Worm (Caenorhabditis elegans): ENCODE data around the gene pals-27.

The pals-27 gene

ce11 chrIII:4414041-4414440, 32.6 kb downstream of the pals-27 start (continued):
- peak; percentile 15 for TF ChIP-seq F10B5.3 (tag; optimal IDR thresholded peaks at IDR 0.05)
- peak; percentile 79; the same call in 1 of the 2 replicates for TF ChIP-seq Y105C5A.15 (GFP tag; IDR thresholded peaks at IDR 0.05)
- TF ChIP-seq daf-8 (GFP tag; IDR thresholded peaks at IDR 0.05): 0 out of 2 replicates have a peak, but pooled peaks have one; percentile 16
- peak in 1 of 2 experiments; percentile 38 for TF ChIP-seq hif-1 (tag; optimal IDR thresholded peaks at IDR 0.05)
- TF ChIP-seq dve-1 (tag; optimal IDR thresholded peaks at IDR 0.05; ENCODE audit: insufficient read depth): peak; percentile 46
- TF ChIP-seq vab-7 (GFP tag; IDR thresholded peaks at IDR 0.05): peak; percentile 68

- TF ChIP-seq F49E8.2 (tag; optimal IDR thresholded peaks at IDR 0.05; ENCODE audit: borderline replicate concordance): no peak
- TF ChIP-seq ZK546.5 (tag; optimal IDR thresholded peaks at IDR 0.05): no peak
- no peak for TF ChIP-seq mes-2 (tag; optimal IDR thresholded peaks at IDR 0.05; ENCODE audit: poor library complexity, severe bottlenecking)
- TF ChIP-seq dmd-9 (GFP tag; IDR thresholded peaks at IDR 0.05): no peak
- TF ChIP-seq skn-1 (tag; optimal IDR thresholded peaks at IDR 0.05): no peak
Measured at ce11 chrIII:4415135-4415534, 33.7 kb downstream of the pals-27 start, which contains the start of gene R07E5.11. TSS of gene R07E5.11 (minus strand) at chrIII:4415235.

- TF ChIP-seq dmd-6 (GFP tag; IDR thresholded peaks at IDR 0.05): no peak
- no peak for TF ChIP-seq nhr-48 (tag; optimal IDR thresholded peaks at IDR 0.05)
- no peak for TF ChIP-seq snpc-4 (tag; optimal IDR thresholded peaks at IDR 0.05)
- TF ChIP-seq snpc-1.2 (GFP tag; IDR thresholded peaks at IDR 0.05): no peak
Measured at ce11 chrIII:4417956-4418355, 36.5 kb downstream of the pals-27 start, which contains the start of the genes R07E5.19 and pdcd-2. TSS of gene R07E5.19 (minus strand) at chrIII:4418056. TSS of gene pdcd-2 (minus strand) at chrIII:4418057.

ce11 chrIII:4419117-4419978, 37.9 kb downstream of the pals-27 start, which contains the start of the genes R07E5.7 and cku-80:
TSS of gene R07E5.7 (minus strand) at chrIII:4419167.
TSS of gene cku-80 (plus strand) at chrIII:4419848.
- TF ChIP-seq F37D6.2 (tag; optimal IDR thresholded peaks at IDR 0.05): no peak
- peak; percentile 76 for TF ChIP-seq mes-2 (tag; optimal IDR thresholded peaks at IDR 0.05; ENCODE audit: poor library complexity, severe bottlenecking)
- no peak for TF ChIP-seq set-16 (GFP tag; IDR thresholded peaks at IDR 0.05)
- peak; percentile 64 for TF ChIP-seq dve-1 (tag; optimal IDR thresholded peaks at IDR 0.05; ENCODE audit: insufficient read depth)
- TF ChIP-seq skn-1 (tag; optimal IDR thresholded peaks at IDR 0.05): no peak
- TF ChIP-seq zfp-2 (tag; optimal IDR thresholded peaks at IDR 0.05): no peak
- no peak for TF ChIP-seq nhr-25 (tag; optimal IDR thresholded peaks at IDR 0.05; ENCODE audit: borderline replicate concordance, insufficient read depth)
- TF ChIP-seq daf-19 (GFP tag; conservative IDR thresholded peaks at IDR 0.05): 0 out of 2 replicates have a peak, but pooled peaks have one; percentile 35
- peak; percentile 40; the same call in 1 of the 2 replicates for TF ChIP-seq dmd-6 (GFP tag; IDR thresholded peaks at IDR 0.05)
- TF ChIP-seq tag-97 (GFP tag; IDR thresholded peaks at IDR 0.05): no peak
- no peak for TF ChIP-seq Y75B8A.6 (GFP tag; IDR thresholded peaks at IDR 0.05)
- no peak for TF ChIP-seq saeg-2 (GFP tag; IDR thresholded peaks at IDR 0.05)
- TF ChIP-seq mdl-1 (tag; optimal IDR thresholded peaks at IDR 0.05): peak in 1 of 2 experiments; percentile 15
- no peak for TF ChIP-seq fkh-10 (GFP tag; optimal IDR thresholded peaks at IDR 0.05)
- TF ChIP-seq ceh-44 (GFP tag; IDR thresholded peaks at IDR 0.05): no peak
- no peak for TF ChIP-seq F49E8.2 (tag; optimal IDR thresholded peaks at IDR 0.05; ENCODE audit: borderline replicate concordance)
- TF ChIP-seq nhr-41 (GFP tag; IDR thresholded peaks at IDR 0.05): no peak
- TF ChIP-seq nhr-111 (GFP tag; optimal IDR thresholded peaks at IDR 0.05): no peak
- no peak for TF ChIP-seq daf-16 (GFP tag; optimal IDR thresholded peaks at IDR 0.05)
- peak; percentile 36 for TF ChIP-seq daf-16 (tag; optimal IDR thresholded peaks at IDR 0.05)
- TF ChIP-seq lin-15B (tag; optimal IDR thresholded peaks at IDR 0.05): peak; percentile 33
- TF ChIP-seq mdt-29 (GFP tag; IDR thresholded peaks at IDR 0.05): no peak
- TF ChIP-seq ceh-20 (GFP tag; IDR thresholded peaks at IDR 0.05): no peak
- TF ChIP-seq nhr-48 (tag; optimal IDR thresholded peaks at IDR 0.05): peak; percentile 17
- TF ChIP-seq nhr-6 (tag; optimal IDR thresholded peaks at IDR 0.05): no peak
- TF ChIP-seq lsy-2 (tag; optimal IDR thresholded peaks at IDR 0.05): peak in 1 of 2 experiments; percentile 80
- TF ChIP-seq lir-3 (tag; optimal IDR thresholded peaks at IDR 0.05): no peak
- TF ChIP-seq nhr-237 (tag; optimal IDR thresholded peaks at IDR 0.05): no peak
- TF ChIP-seq nhr-42 (GFP tag; IDR thresholded peaks at IDR 0.05): no peak
- TF ChIP-seq nhr-28 (tag; optimal IDR thresholded peaks at IDR 0.05): peak; percentile 39
- TF ChIP-seq ama-1 (optimal IDR thresholded peaks at IDR 0.05): peak; percentile 27
- peak; percentile 17 for TF ChIP-seq nhr-77 (tag; optimal IDR thresholded peaks at IDR 0.05)
- TF ChIP-seq ceh-32 (tag; optimal IDR thresholded peaks at IDR 0.05; ENCODE audit: poor library complexity): no peak
